Worm (Caenorhabditis elegans) whole organism, midembryonic: ENCODE data around the gene fbxa-183.

Experiments
- T22C8.4 ChIP-seq: fragments of 200-800 bp; sonication (Bioruptor generic); IDR thresholded peaks from 2 replicates; pipeline ENCODE4 v1.3.6; 2022; ENCODE audit warnings: missing genetic modification characterization, missing compliant biosample characterization
- flt-1 ChIP-seq: fragments of 200-800 bp; sonication (Bioruptor generic); IDR thresholded peaks from 2 replicates; pipeline ENCODE4 v1.3.6; 2022; ENCODE audit warnings: missing genetic modification characterization, missing compliant biosample characterization
- klf-2 ChIP-seq: fragments of 200-800 bp; sonication (Bioruptor generic); conservative IDR thresholded peaks from 2 replicates; pipeline ENCODE4 v1.3.6; 2022; ENCODE audit warnings: missing genetic modification reagents, missing genetic modification characterization, missing compliant biosample characterization
- ztf-23 ChIP-seq: fragments of 200-800 bp; sonication (Bioruptor generic); IDR thresholded peaks from 2 replicates; pipeline ENCODE4 v1.3.6; 2022; ENCODE audit warnings: missing genetic modification reagents, missing genetic modification characterization, missing compliant biosample characterization

DNA sequence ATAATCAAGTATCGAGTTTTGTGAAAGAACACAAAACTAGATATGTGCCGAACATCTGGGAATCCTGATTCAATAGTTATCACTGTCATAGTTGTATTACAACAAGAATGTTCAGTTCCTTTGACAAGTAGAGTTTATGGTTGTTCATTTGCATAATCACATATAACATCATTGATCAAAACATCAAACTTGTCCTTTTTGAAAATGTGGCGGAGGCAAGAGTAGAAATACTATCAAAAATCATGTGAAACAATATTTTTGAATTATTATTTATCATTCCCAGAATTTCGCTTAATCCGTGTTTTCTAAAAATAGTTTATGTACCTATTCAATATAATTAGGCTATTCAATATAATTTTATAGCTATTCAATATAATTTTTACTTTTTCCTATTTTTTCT is 2.8 kb upstream of the fbxa-183 start, which contains the start of gene F44E7.7:
- TF ChIP-seq flt-1 (GFP tag; lab: Robert Waterston, UW) (no peak), klf-2 (GFP tag; lab: Robert Waterston, UW) (no peak), T22C8.4 (no peak), ztf-23 (no peak)
